Worm (Caenorhabditis elegans): ENCODE results near the gene nstp-1.

ce11 chrIV:8947146-8947545 is 37.5 kb upstream of the nstp-1 start:
- TF ChIP-seq ceh-28 (tag; optimal IDR thresholded peaks at IDR 0.05): no peak
- no peak for TF ChIP-seq ceh-82 (tag; optimal IDR thresholded peaks at IDR 0.05)
